Worm (Caenorhabditis elegans) whole organism, L4 larva: ENCODE results near the gene irk-3.

Experiments
- D1046.2 ChIP-seq: fragments of 200-800 bp; sonication (Bioruptor generic); IDR thresholded peaks from 2 replicates; pipeline ENCODE4 v1.3.6; 2022; ENCODE audit warnings: missing genetic modification characterization, missing compliant biosample characterization
- F44E2.7 ChIP-seq: fragments of 200-800 bp; sonication (Bioruptor generic); IDR thresholded peaks from 2 replicates; pipeline ENCODE4 v2.1.2; 2022; ENCODE audit warnings: missing genetic modification characterization, missing compliant biosample characterization
- F49E8.2 ChIP-seq: sonication (generic microtip); optimal IDR thresholded peaks from 2 replicates; lab custom pipeline; 2016; ENCODE audit warnings: missing compliant biosample characterization, mild to moderate bottlenecking, missing genetic modification characterization, borderline replicate concordance
- T26A8.4 ChIP-seq: fragments of 200-800 bp; sonication (Bioruptor generic); IDR thresholded peaks from 2 replicates; pipeline ENCODE4 v1.3.6; 2022; ENCODE audit warnings: missing genetic modification characterization, missing compliant biosample characterization
- Y48G9A.11 ChIP-seq: fragments of 200-800 bp; sonication (Bioruptor generic); IDR thresholded peaks from 2 replicates; pipeline ENCODE4 v1.3.6; 2022; ENCODE audit warnings: missing genetic modification reagents, missing genetic modification characterization, missing compliant biosample characterization
- Y5F2A.4 ChIP-seq: fragments of 200-800 bp; sonication (Bioruptor generic); optimal IDR thresholded peaks from 2 replicates; lab custom pipeline; 2018; ENCODE audit warnings: mild to moderate bottlenecking, missing genetic modification characterization, missing compliant biosample characterization
- Y75B8A.6 ChIP-seq: fragments of 200-800 bp; sonication (Bioruptor generic); IDR thresholded peaks from 2 replicates; pipeline ENCODE4 v1.3.6; 2022; ENCODE audit warnings: missing genetic modification reagents, missing genetic modification characterization, missing compliant biosample characterization
- aha-1 ChIP-seq: fragments of 150-350 bp; peaks from one replicate; lab custom pipeline; 2014; ENCODE audit warnings: missing biosample characterization, missing genetic modification characterization
- ceh-20 ChIP-seq: fragments of 200-800 bp; sonication (Bioruptor generic); IDR thresholded peaks from 2 replicates; pipeline ENCODE4 v1.3.6; 2022; ENCODE audit warnings: missing genetic modification reagents, missing genetic modification characterization, missing compliant biosample characterization
- ceh-44 ChIP-seq: fragments of 200-800 bp; sonication (Bioruptor generic); IDR thresholded peaks from 2 replicates; pipeline ENCODE4 v1.3.6; 2022; ENCODE audit warnings: missing genetic modification reagents, missing genetic modification characterization, missing compliant biosample characterization
- daf-16 ChIP-seq, 3 experiments: sonication (generic microtip); optimal IDR thresholded peaks; 2 replicates each; lab custom pipeline; 2016 to 2017; ENCODE audit warnings: missing genetic modification characterization in 3 of 3, missing genetic modification reagents in 3 of 3, mild to moderate bottlenecking in 2 of 3, missing compliant biosample characterization in 2 of 3, missing biosample characterization in 1 of 3, moderate library complexity in 1 of 3
- daf-19 ChIP-seq: fragments of 200-800 bp; sonication (Bioruptor generic); conservative IDR thresholded peaks from 2 replicates; pipeline ENCODE4 v1.3.6; 2022; ENCODE audit warnings: missing genetic modification characterization, missing compliant biosample characterization
- egl-27 ChIP-seq: sonication (generic microtip); optimal IDR thresholded peaks from 3 replicates; lab custom pipeline; 2017; ENCODE audit warnings: missing biosample characterization, missing genetic modification reagents, missing genetic modification characterization
- fos-1 ChIP-seq: fragments of 150-350 bp; optimal IDR thresholded peaks from 2 replicates; lab custom pipeline; 2014; ENCODE audit warnings: missing biosample characterization, missing genetic modification characterization
- hlh-30 ChIP-seq: sonication (generic microtip); optimal IDR thresholded peaks from 2 replicates; lab custom pipeline; 2017; ENCODE audit warnings: antibody characterized with exemption, mild to moderate bottlenecking, missing genetic modification characterization, missing compliant biosample characterization; ENCODE audit not compliant: insufficient read depth
- lim-7 ChIP-seq: fragments of 200-800 bp; sonication (Bioruptor generic); IDR thresholded peaks from 2 replicates; pipeline ENCODE4 v1.3.6; 2022; ENCODE audit warnings: missing genetic modification characterization, missing compliant biosample characterization
- lin-1 ChIP-seq: fragments of 200-800 bp; sonication (Bioruptor generic); IDR thresholded peaks from 2 replicates; pipeline ENCODE4 v1.3.6; 2022; ENCODE audit warnings: missing genetic modification reagents, missing genetic modification characterization, missing compliant biosample characterization
- lin-29 ChIP-seq: fragments of 200-800 bp; sonication (Bioruptor generic); IDR thresholded peaks from 2 replicates; pipeline ENCODE4 v1.3.6; 2022; ENCODE audit warnings: missing genetic modification reagents, missing genetic modification characterization, missing compliant biosample characterization
- madf-5 ChIP-seq, 2 experiments: fragments of 200-800 bp; sonication (Bioruptor generic); IDR thresholded peaks; 2 replicates each; pipeline ENCODE4 v1.3.6; 2022; ENCODE audit warnings: missing compliant biosample characterization in 2 of 2, missing genetic modification characterization in 2 of 2
- mxl-3 ChIP-seq: fragments of 200-800 bp; sonication (Bioruptor generic); optimal IDR thresholded peaks from 2 replicates; lab custom pipeline; 2018; ENCODE audit warnings: mild to moderate bottlenecking, missing genetic modification characterization, missing compliant biosample characterization
- nhr-10 ChIP-seq: fragments of 150-350 bp; optimal IDR thresholded peaks from 2 replicates; lab custom pipeline; 2014; ENCODE audit warnings: missing biosample characterization, missing genetic modification characterization
- nhr-28 ChIP-seq: fragments of 150-350 bp; optimal IDR thresholded peaks from 2 replicates; lab custom pipeline; 2014; ENCODE audit warnings: missing biosample characterization, missing genetic modification characterization
- pha-4 ChIP-seq, 2 experiments: fragments of 150-350 bp in 1 of 2; fragments of 200-800 bp in 1 of 2; sonication (Bioruptor generic) in 1 of 2; IDR thresholded peaks in 1 of 2; optimal IDR thresholded peaks in 1 of 2; 2 replicates each; pipeline versions ENCODE4 v1.3.6 to Lab custom; 2014 to 2022; ENCODE audit warnings: missing genetic modification characterization in 2 of 2, missing genetic modification reagents in 2 of 2, missing biosample characterization in 1 of 2, missing compliant biosample characterization in 1 of 2
- rbr-2 ChIP-seq: sonication (generic microtip); optimal IDR thresholded peaks from 2 replicates; lab custom pipeline; 2016; ENCODE audit warnings: missing genotype, missing genetic modification characterization, missing compliant biosample characterization
- sdz-12 ChIP-seq: fragments of 200-800 bp; sonication (Bioruptor generic); optimal IDR thresholded peaks from 2 replicates; lab custom pipeline; 2018; ENCODE audit warnings: mild to moderate bottlenecking, missing genetic modification characterization, missing compliant biosample characterization
- snpc-1.2 ChIP-seq: fragments of 200-800 bp; sonication (Bioruptor generic); IDR thresholded peaks from 2 replicates; pipeline ENCODE4 v1.3.6; 2022; ENCODE audit warnings: missing genetic modification reagents, missing genetic modification characterization, missing compliant biosample characterization
- spr-3 ChIP-seq: fragments of 200-800 bp; sonication (Bioruptor generic); optimal IDR thresholded peaks from 2 replicates; lab custom pipeline; 2018; ENCODE audit warnings: mild to moderate bottlenecking, missing genetic modification characterization, missing compliant biosample characterization
- tag-97 ChIP-seq: fragments of 200-800 bp; sonication (Bioruptor generic); IDR thresholded peaks from 2 replicates; pipeline ENCODE4 v1.3.6; 2022; ENCODE audit warnings: missing genetic modification characterization, missing compliant biosample characterization
- unc-62 ChIP-seq, 3 experiments: fragments of 150-350 bp in 1 of 3; sonication (generic microtip); optimal IDR thresholded peaks in 2 of 3; peaks in 1 of 3; 1 replicate in 1 of 3; 2 replicates in 2 of 3; lab custom pipeline; 2014 to 2017; ENCODE audit warnings: missing biosample characterization in 3 of 3, missing genetic modification characterization in 3 of 3, missing genetic modification reagents in 3 of 3, missing genotype in 1 of 3

irk-3 gene

DNA sequence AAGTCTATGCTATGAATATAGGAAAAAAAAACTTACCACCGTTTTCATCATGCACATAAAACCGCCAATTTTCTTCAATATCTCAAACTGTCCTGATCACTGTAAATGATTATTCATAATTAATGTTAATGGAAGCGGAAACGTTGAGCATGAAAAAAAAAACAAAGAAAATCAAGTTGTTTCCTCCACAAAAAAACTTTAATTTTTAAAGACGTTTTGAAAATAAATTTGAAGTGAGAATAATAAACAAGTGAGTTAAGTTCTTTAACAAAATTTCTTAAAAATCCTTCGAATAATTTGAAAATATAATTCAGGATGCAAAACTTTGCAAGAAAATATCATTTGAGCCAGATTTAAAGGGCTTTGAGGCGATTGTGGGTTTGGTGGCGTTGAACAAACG is at the start of gene irk-3:
Gene irk-3, minus strand, starts transcription at position 101 of the 400 bp plus-strand sequence.
- TF ChIP-seq D1046.2 (GFP tag; lab: Robert Waterston, UW) (no peak), snpc-1.2 (no peak), aha-1 (tag; lab: Kevin White, UChicago) (peak; percentile 23)

ce11 chrX:14415641-14416040 is 45.4 kb upstream of the irk-3 start, which contains the start of gene F23D12.10:
F23D12.10 (minus strand) TSS chrX:14415741.
- TF ChIP-seq Y5F2A.4 (GFP tag; lab: Kevin White, UChicago) (no peak), daf-19 (no peak), lim-7 (GFP tag; lab: Robert Waterston, UW) (no peak), madf-5 (GFP tag; IDR thresholded peaks at IDR 0.05; lab: Robert Waterston, UW) (no peak), lin-29 (GFP tag; lab: Robert Waterston, UW) (no peak), Y48G9A.11 (GFP tag; lab: Robert Waterston, UW) (no peak), mxl-3 (GFP tag; lab: Kevin White, UChicago) (no peak)

- TF ChIP-seq tag-97 (GFP tag; lab: Robert Waterston, UW), result no peak
Measured at ce11 chrX:14412774-14413173, 42.6 kb upstream of the irk-3 start, which contains the start of gene fbxa-179. fbxa-179 (minus strand) TSS chrX:14412874.

DNA sequence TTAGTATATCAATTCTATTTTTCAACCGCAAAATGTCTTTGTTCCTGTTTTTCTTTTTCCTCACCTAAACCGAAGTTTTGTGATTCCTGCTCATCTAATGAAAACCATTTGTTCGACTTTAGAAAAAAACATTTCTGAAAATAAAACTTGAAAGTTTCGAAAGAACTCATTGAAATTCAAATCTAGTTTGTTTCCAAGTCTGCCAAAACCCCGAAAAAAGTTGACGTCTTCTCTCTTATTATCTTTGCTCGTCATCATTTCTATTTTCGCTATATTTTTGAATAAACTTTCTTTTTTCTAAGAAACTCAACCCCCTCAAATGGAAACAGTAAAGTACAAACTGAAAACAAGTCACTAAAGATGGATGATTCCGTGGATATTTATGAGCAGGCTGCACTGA is 35.6 kb upstream of the irk-3 start, which contains the start of gene frpr-17:
Gene frpr-17, plus strand, starts transcription at position 301 of the 400 bp plus-strand sequence.
- no peak for TF ChIP-seq lin-1 (GFP tag; lab: Robert Waterston, UW)
- TF ChIP-seq ceh-20 (GFP tag; lab: Robert Waterston, UW), result no peak
- TF ChIP-seq T26A8.4 (GFP tag; lab: Robert Waterston, UW), result no peak
- no peak for TF ChIP-seq F49E8.2 (tag; lab: Kevin White, UChicago)
- no peak for TF ChIP-seq Y75B8A.6 (GFP tag; lab: Robert Waterston, UW)
- no peak for TF ChIP-seq nhr-28 (tag; lab: Kevin White, UChicago)
- TF ChIP-seq rbr-2, result no peak
- no peak for TF ChIP-seq mxl-3 (GFP tag; lab: Kevin White, UChicago)
- TF ChIP-seq egl-27 (tag; lab: Kevin White, UChicago), result no peak
- TF ChIP-seq pha-4 (GFP tag; IDR thresholded peaks at IDR 0.05; lab: Robert Waterston, UW), result no peak
- TF ChIP-seq pha-4 (tag; optimal IDR thresholded peaks at IDR 0.05; lab: Kevin White, UChicago), result no peak
- TF ChIP-seq ceh-44, result no peak
- no peak for TF ChIP-seq F44E2.7
- no peak for TF ChIP-seq hlh-30 (tag; lab: Kevin White, UChicago)
- TF ChIP-seq fos-1 (tag; lab: Kevin White, UChicago), result no peak

ce11 chrX:14401230-14401629 is 31.0 kb upstream of the irk-3 start:
- TF ChIP-seq aha-1 (tag; lab: Kevin White, UChicago), result peak; percentile 95
- TF ChIP-seq sdz-12, result no peak
- no peak for TF ChIP-seq nhr-10 (tag; lab: Kevin White, UChicago)
- TF ChIP-seq, all 104 proteins: peak for 1

DNA sequence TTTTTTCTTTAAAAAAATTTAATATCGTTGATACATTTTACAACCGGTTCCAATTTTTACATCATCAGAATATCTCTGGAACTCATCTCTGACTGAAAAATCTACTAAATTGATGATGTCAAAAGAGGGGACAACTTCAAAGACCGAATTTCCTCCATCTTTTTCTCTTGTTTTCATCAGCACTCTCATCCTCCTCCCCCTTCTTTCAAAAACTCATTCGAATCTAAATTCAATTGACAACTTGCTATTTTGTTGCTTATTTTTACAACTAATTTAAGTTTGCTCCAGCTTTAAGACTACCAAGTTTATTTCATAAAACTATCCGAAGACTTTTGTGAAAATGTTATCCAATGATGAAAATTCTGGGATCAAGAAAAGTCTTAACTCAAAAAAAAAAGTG is 28.8 kb upstream of the irk-3 start:
- TF ChIP-seq unc-62 (GFP tag; optimal IDR thresholded peaks at IDR 0.05 in 1 of 2; lab: Kevin White, UChicago) (peak in 1 of 2 experiments; percentile 84), unc-62 (tag; optimal IDR thresholded peaks at IDR 0.05; lab: Kevin White, UChicago) (no peak), spr-3 (GFP tag; lab: Kevin White, UChicago) (no peak), daf-16 (GFP tag; optimal IDR thresholded peaks at IDR 0.05; lab: Kevin White, UChicago) (no peak), daf-16 (tag; optimal IDR thresholded peaks at IDR 0.05; lab: Kevin White, UChicago) (no peak)
